Worm (Caenorhabditis elegans) whole organism, midembryonic: ENCODE measurements around the gene M01H9.5.

Experiments
- T22C8.4 ChIP-seq: fragments of 200-800 bp; sonication (Bioruptor generic); IDR thresholded peaks from 2 replicates; pipeline ENCODE4 v1.3.6; 2022; ENCODE audit warnings: missing genetic modification characterization, missing compliant biosample characterization
- klf-2 ChIP-seq: fragments of 200-800 bp; sonication (Bioruptor generic); conservative IDR thresholded peaks from 2 replicates; pipeline ENCODE4 v1.3.6; 2022; ENCODE audit warnings: missing genetic modification reagents, missing genetic modification characterization, missing compliant biosample characterization

- TF ChIP-seq klf-2 (GFP tag; lab: Robert Waterston, UW) = no peak
- no peak for TF ChIP-seq T22C8.4 (GFP tag; lab: Robert Waterston, UW)
Observed at ce11 chrIV:4477009-4477471, 11.8 kb downstream of the M01H9.5 start, which contains the start of gene M01H9.3.
